Worm (Caenorhabditis elegans) whole organism, early embryonic: ENCODE measurements around the gene M57.1.
"Not testable (repeated sequence)": the region's sequence is repeated elsewhere in the genome, so short reads cannot be mapped to it uniquely, and the experiment has no call there.

Experiments used
- F13C5.2 ChIP-seq: sonication (generic microtip); optimal IDR thresholded peaks from 2 replicates; lab custom pipeline; 2017; ENCODE audit warnings: mild to moderate bottlenecking, missing genetic modification characterization, inconsistent platforms, missing compliant biosample characterization
- aly-1 ChIP-seq: sonication (generic microtip); optimal IDR thresholded peaks from 2 replicates; lab custom pipeline; 2016; ENCODE audit warnings: missing genetic modification characterization, missing compliant biosample characterization
- ama-1 ChIP-seq: fragments of 150-350 bp; optimal IDR thresholded peaks from 2 replicates; lab custom pipeline; 2014
- ceh-36 ChIP-seq: sonication (generic microtip); optimal IDR thresholded peaks from 2 replicates; lab custom pipeline; 2016; ENCODE audit warnings: missing genetic modification characterization, inconsistent platforms, missing compliant biosample characterization
- flt-1 ChIP-seq: fragments of 200-800 bp; sonication (Bioruptor generic); IDR thresholded peaks from 2 replicates; pipeline ENCODE4 v1.3.6; 2022; ENCODE audit warnings: missing genetic modification characterization, missing compliant biosample characterization
- hmbx-1 ChIP-seq: sonication (generic microtip); optimal IDR thresholded peaks from 2 replicates; lab custom pipeline; 2016; ENCODE audit warnings: mild to moderate bottlenecking, missing genetic modification characterization, missing compliant biosample characterization
- hnd-1 ChIP-seq: sonication (generic microtip); optimal IDR thresholded peaks from 2 replicates; lab custom pipeline; 2016; ENCODE audit warnings: missing genetic modification characterization, missing compliant biosample characterization
- pes-1 ChIP-seq: fragments of 200-800 bp; sonication (Bioruptor generic); IDR thresholded peaks from 2 replicates; pipeline ENCODE4 v1.3.6; 2022; ENCODE audit warnings: missing genetic modification reagents, missing genetic modification characterization, missing compliant biosample characterization
- scrt-1 ChIP-seq: fragments of 200-800 bp; sonication (Bioruptor generic); IDR thresholded peaks from 2 replicates; pipeline ENCODE4 v1.3.6; 2022; ENCODE audit warnings: missing genetic modification characterization, missing compliant biosample characterization
- sea-1 ChIP-seq: fragments of 200-800 bp; sonication (Bioruptor generic); conservative IDR thresholded peaks from 2 replicates; pipeline ENCODE4 v1.3.6; 2022; ENCODE audit warnings: missing genetic modification characterization, missing compliant biosample characterization

DNA sequence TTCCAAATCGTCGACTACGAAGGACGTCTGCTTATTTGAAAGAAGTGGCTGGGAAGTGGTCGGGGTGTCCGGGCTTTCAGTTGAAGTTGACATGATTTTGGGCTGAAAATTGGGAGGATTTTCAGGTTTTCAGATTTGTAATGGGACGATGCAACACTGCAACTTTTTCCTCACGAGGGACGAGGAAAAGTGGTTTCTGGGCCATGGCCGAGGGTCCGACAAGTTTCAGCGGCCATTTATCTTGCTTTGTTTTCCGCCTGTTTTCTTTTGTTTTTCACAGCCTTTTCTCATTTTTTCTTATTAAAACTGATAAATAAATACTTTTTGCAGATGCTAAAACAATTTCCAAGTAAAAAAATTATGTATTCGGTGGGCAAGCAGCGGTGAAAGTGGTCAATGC lies 50.5 kb downstream of the M57.1 start, which contains the start of gene blos-7:
- TF ChIP-seq hnd-1 (tag; lab: Kevin White, UChicago); pes-1; sea-1 (GFP tag; lab: Robert Waterston, UW); ama-1 (lab: Kevin White, UChicago); F13C5.2 (tag; lab: Kevin White, UChicago); ceh-36 (tag; lab: Kevin White, UChicago); aly-1; flt-1; scrt-1 (GFP tag; lab: Robert Waterston, UW); hmbx-1: not testable (repeated sequence)
